Worm (Caenorhabditis elegans) whole organism, L2 larva: ENCODE results near the gene ram-2.

Experiments used
- C34F6.9 ChIP-seq: fragments of 150-350 bp; optimal IDR thresholded peaks from 2 replicates; lab custom pipeline; 2014; ENCODE audit warnings: missing biosample characterization, missing genetic modification characterization
- F13H6.1 ChIP-seq: sonication (generic microtip); optimal IDR thresholded peaks from 2 replicates; lab custom pipeline; 2016; ENCODE audit warnings: missing genetic modification characterization, missing compliant biosample characterization
- R02D3.7 ChIP-seq: fragments of 150-350 bp; optimal IDR thresholded peaks from 2 replicates; lab custom pipeline; 2014; ENCODE audit warnings: missing biosample characterization, missing genetic modification characterization
- Y55F3AM.14 ChIP-seq: fragments of 200-800 bp; sonication (Bioruptor generic); optimal IDR thresholded peaks from 2 replicates; lab custom pipeline; 2018; ENCODE audit warnings: mild to moderate bottlenecking, missing genetic modification characterization, missing compliant biosample characterization
- ZK546.5 ChIP-seq: sonication (generic microtip); optimal IDR thresholded peaks from 2 replicates; lab custom pipeline; 2017; ENCODE audit warnings: missing biosample characterization, missing genetic modification characterization
- alr-1 ChIP-seq: fragments of 150-350 bp; optimal IDR thresholded peaks from 2 replicates; lab custom pipeline; 2014; ENCODE audit warnings: missing biosample characterization, missing genetic modification characterization
- aly-2 ChIP-seq: fragments of 150-350 bp; optimal IDR thresholded peaks from 2 replicates; lab custom pipeline; 2014; ENCODE audit warnings: missing biosample characterization, missing genetic modification characterization
- ama-1 ChIP-seq: fragments of 150-350 bp; optimal IDR thresholded peaks from 2 replicates; lab custom pipeline; 2018; ENCODE audit warnings: inconsistent platforms
- blmp-1 ChIP-seq: sonication (generic microtip); optimal IDR thresholded peaks from 2 replicates; lab custom pipeline; 2017; ENCODE audit warnings: missing genetic modification characterization, mild to moderate bottlenecking, missing compliant biosample characterization, antibody characterized with exemption, moderate library complexity; ENCODE audit not compliant: insufficient read depth
- ceh-16 ChIP-seq: fragments of 150-350 bp; optimal IDR thresholded peaks from 2 replicates; lab custom pipeline; 2014; ENCODE audit warnings: missing biosample characterization, missing genetic modification characterization
- ceh-82 ChIP-seq: fragments of 150-350 bp; optimal IDR thresholded peaks from 2 replicates; lab custom pipeline; 2014; ENCODE audit warnings: missing biosample characterization, missing genetic modification characterization
- crh-2 ChIP-seq: sonication (generic microtip); optimal IDR thresholded peaks from 2 replicates; lab custom pipeline; 2017; ENCODE audit warnings: missing biosample characterization, missing genetic modification characterization
- dmd-4 ChIP-seq: sonication (generic microtip); optimal IDR thresholded peaks from 2 replicates; lab custom pipeline; 2017; ENCODE audit warnings: missing biosample characterization, missing genetic modification characterization
- egl-27 ChIP-seq: sonication (generic microtip); optimal IDR thresholded peaks from 3 replicates; lab custom pipeline; 2017; ENCODE audit warnings: missing biosample characterization, missing genetic modification reagents, missing genetic modification characterization
- elt-1 ChIP-seq: fragments of 150-350 bp; optimal IDR thresholded peaks from 2 replicates; lab custom pipeline; 2014; ENCODE audit warnings: missing biosample characterization, missing genetic modification characterization
- elt-3 ChIP-seq: sonication (generic microtip); optimal IDR thresholded peaks from 2 replicates; lab custom pipeline; 2017; ENCODE audit warnings: missing biosample characterization, missing genetic modification characterization
- fos-1 ChIP-seq: fragments of 150-350 bp; optimal IDR thresholded peaks from 2 replicates; lab custom pipeline; 2014; ENCODE audit warnings: missing biosample characterization, missing genetic modification characterization
- gmeb-1 ChIP-seq: fragments of 150-350 bp; optimal IDR thresholded peaks from 2 replicates; lab custom pipeline; 2014; ENCODE audit warnings: missing biosample characterization, missing genetic modification characterization
- lin-11 ChIP-seq: fragments of 150-350 bp; sonication (generic microtip); optimal IDR thresholded peaks from 2 replicates; lab custom pipeline; 2014; ENCODE audit warnings: missing biosample characterization, missing genetic modification characterization, inconsistent platforms, mixed read lengths
- lin-13 ChIP-seq: fragments of 150-350 bp; optimal IDR thresholded peaks from 2 replicates; lab custom pipeline; 2014; ENCODE audit warnings: missing biosample characterization, missing genetic modification reagents, missing genetic modification characterization
- lin-39 ChIP-seq: fragments of 150-350 bp; optimal IDR thresholded peaks from 2 replicates; lab custom pipeline; 2014; ENCODE audit warnings: missing biosample characterization, missing genetic modification reagents, missing genetic modification characterization
- lsy-2 ChIP-seq, 2 experiments: fragments of 150-350 bp in 1 of 2; sonication (generic microtip) in 1 of 2; optimal IDR thresholded peaks; 2 replicates each; lab custom pipeline; 2014 to 2017; ENCODE audit warnings: missing biosample characterization in 2 of 2, missing genetic modification characterization in 2 of 2
- mab-5 ChIP-seq: fragments of 150-350 bp; optimal IDR thresholded peaks from 2 replicates; lab custom pipeline; 2014; ENCODE audit warnings: missing biosample characterization, missing genetic modification characterization
- mbf-1 ChIP-seq: sonication (generic microtip); optimal IDR thresholded peaks from 2 replicates; lab custom pipeline; 2017; ENCODE audit warnings: missing biosample characterization, missing genetic modification characterization
- mdl-1 ChIP-seq, 2 experiments: fragments of 150-350 bp in 1 of 2; sonication (generic microtip) in 1 of 2; optimal IDR thresholded peaks; 2 replicates each; lab custom pipeline; 2017; ENCODE audit warnings: missing biosample characterization in 2 of 2, missing genetic modification characterization in 2 of 2
- nhr-10 ChIP-seq: sonication (generic microtip); optimal IDR thresholded peaks from 2 replicates; lab custom pipeline; 2017; ENCODE audit warnings: missing biosample characterization, missing genetic modification characterization
- nhr-11 ChIP-seq: fragments of 150-350 bp; optimal IDR thresholded peaks from 2 replicates; lab custom pipeline; 2014; ENCODE audit warnings: missing biosample characterization, missing genetic modification characterization
- nhr-12 ChIP-seq: fragments of 150-350 bp; optimal IDR thresholded peaks from 2 replicates; lab custom pipeline; 2014; ENCODE audit warnings: missing biosample characterization, missing genetic modification characterization
- nhr-129 ChIP-seq: fragments of 150-350 bp; optimal IDR thresholded peaks from 2 replicates; lab custom pipeline; 2014; ENCODE audit warnings: missing biosample characterization, missing genetic modification characterization
- nhr-21 ChIP-seq: fragments of 150-350 bp; optimal IDR thresholded peaks from 2 replicates; lab custom pipeline; 2014; ENCODE audit warnings: missing biosample characterization, missing genetic modification characterization
- nhr-23 ChIP-seq: fragments of 150-350 bp; optimal IDR thresholded peaks from 2 replicates; lab custom pipeline; 2014; ENCODE audit warnings: missing biosample characterization, missing genetic modification reagents, missing genetic modification characterization
- nhr-237 ChIP-seq: fragments of 150-350 bp; optimal IDR thresholded peaks from 2 replicates; lab custom pipeline; 2014; ENCODE audit warnings: missing biosample characterization, missing genetic modification characterization
- nhr-25 ChIP-seq: fragments of 150-350 bp; sonication (generic microtip); optimal IDR thresholded peaks from 3 replicates; lab custom pipeline; 2014; ENCODE audit warnings: missing biosample characterization, missing genetic modification characterization
- nhr-6 ChIP-seq: fragments of 150-350 bp; optimal IDR thresholded peaks from 2 replicates; lab custom pipeline; 2014; ENCODE audit warnings: missing biosample characterization, missing genetic modification characterization
- nhr-77 ChIP-seq: fragments of 150-350 bp; optimal IDR thresholded peaks from 2 replicates; lab custom pipeline; 2014; ENCODE audit warnings: missing biosample characterization, missing genetic modification characterization
- peb-1 ChIP-seq: fragments of 150-350 bp; optimal IDR thresholded peaks from 2 replicates; lab custom pipeline; 2014; ENCODE audit warnings: missing biosample characterization, missing genetic modification characterization
- sem-4 ChIP-seq: fragments of 150-350 bp; optimal IDR thresholded peaks from 2 replicates; lab custom pipeline; 2014; ENCODE audit warnings: missing biosample characterization, missing genetic modification reagents, missing genetic modification characterization
- skn-1 ChIP-seq: sonication (generic microtip); optimal IDR thresholded peaks from 2 replicates; lab custom pipeline; 2017; ENCODE audit warnings: missing biosample characterization, missing genetic modification characterization
- sma-3 ChIP-seq: sonication (generic microtip); optimal IDR thresholded peaks from 2 replicates; lab custom pipeline; 2016; ENCODE audit warnings: missing genetic modification reagents, missing genetic modification characterization, missing compliant biosample characterization
- sma-9 ChIP-seq, 2 experiments: fragments of 150-350 bp in 1 of 2; sonication (generic microtip) in 1 of 2; optimal IDR thresholded peaks; 2 replicates each; lab custom pipeline; 2014 to 2016; ENCODE audit warnings: missing genetic modification characterization in 2 of 2, mild to moderate bottlenecking in 1 of 2, missing biosample characterization in 1 of 2, missing compliant biosample characterization in 1 of 2, missing genetic modification reagents in 1 of 2, moderate library complexity in 1 of 2
- snpc-4 ChIP-seq: fragments of 150-350 bp; optimal IDR thresholded peaks from 2 replicates; lab custom pipeline; 2014; ENCODE audit warnings: missing biosample characterization, missing genetic modification characterization
- unc-39 ChIP-seq: fragments of 150-350 bp; optimal IDR thresholded peaks from 2 replicates; lab custom pipeline; 2014; ENCODE audit warnings: missing biosample characterization, missing genetic modification characterization
- unc-55 ChIP-seq: fragments of 150-350 bp; sonication (generic microtip); optimal IDR thresholded peaks from 3 replicates; lab custom pipeline; 2014; ENCODE audit warnings: missing biosample characterization, missing genetic modification reagents, missing genetic modification characterization
- unc-62 ChIP-seq: fragments of 150-350 bp; optimal IDR thresholded peaks from 2 replicates; lab custom pipeline; 2014; ENCODE audit warnings: missing biosample characterization, missing genetic modification reagents, missing genetic modification characterization
- zag-1 ChIP-seq: fragments of 150-350 bp; optimal IDR thresholded peaks from 2 replicates; lab custom pipeline; 2014; ENCODE audit warnings: missing biosample characterization, missing genetic modification characterization
- ztf-1 ChIP-seq: fragments of 200-800 bp; sonication (Bioruptor generic); conservative IDR thresholded peaks from 2 replicates; pipeline ENCODE4 v1.3.6; 2022; ENCODE audit warnings: missing genetic modification characterization, missing compliant biosample characterization
- ztf-11 ChIP-seq: sonication (generic microtip); optimal IDR thresholded peaks from 2 replicates; lab custom pipeline; 2017; ENCODE audit warnings: missing biosample characterization, missing genetic modification characterization
- ztf-4 ChIP-seq: fragments of 150-350 bp; optimal IDR thresholded peaks from 2 replicates; lab custom pipeline; 2014; ENCODE audit warnings: missing biosample characterization, missing genetic modification characterization

The ram-2 gene

ce11 chrII:11043546-11044192 is 27.0 kb upstream of the ram-2 start:
- TF ChIP-seq nhr-10 = no peak
- no peak for TF ChIP-seq nhr-77 (tag; lab: Kevin White, UChicago)
- TF ChIP-seq F13H6.1 (tag; lab: Kevin White, UChicago) = no peak
- TF ChIP-seq ztf-11 (tag; lab: Kevin White, UChicago) = no peak
- TF ChIP-seq unc-39 (tag; lab: Kevin White, UChicago) = no peak
- no peak for TF ChIP-seq nhr-11 (tag; lab: Kevin White, UChicago)
- no peak for TF ChIP-seq R02D3.7 (tag; lab: Kevin White, UChicago)
- no peak for TF ChIP-seq elt-1 (tag; lab: Kevin White, UChicago)
- no peak for TF ChIP-seq unc-62 (GFP tag; lab: Kevin White, UChicago)
- TF ChIP-seq nhr-129 (tag; lab: Kevin White, UChicago) = peak; percentile 48
- peak; percentile 34 for TF ChIP-seq sma-9 (GFP tag; optimal IDR thresholded peaks at IDR 0.05; lab: Kevin White, UChicago)
- TF ChIP-seq sma-9 (tag; optimal IDR thresholded peaks at IDR 0.05; lab: Kevin White, UChicago) = no peak
- TF ChIP-seq gmeb-1 (tag; lab: Kevin White, UChicago) = no peak
- no peak for TF ChIP-seq crh-2 (tag; lab: Kevin White, UChicago)
- peak; percentile 33 for TF ChIP-seq ceh-16 (tag; lab: Kevin White, UChicago)
- no peak for TF ChIP-seq snpc-4 (tag; lab: Kevin White, UChicago)
- no peak for TF ChIP-seq nhr-12 (tag; lab: Kevin White, UChicago)
- TF ChIP-seq nhr-237 (tag; lab: Kevin White, UChicago) = no peak
- TF ChIP-seq mdl-1 (tag; optimal IDR thresholded peaks at IDR 0.05; lab: Kevin White, UChicago) = no peak
- no peak for TF ChIP-seq ama-1 (lab: Kevin White, UChicago)
- TF ChIP-seq lin-13 (GFP tag; lab: Kevin White, UChicago) = no peak

- TF ChIP-seq ztf-4 (tag; lab: Kevin White, UChicago) (peak; percentile 53), nhr-10 (no peak), Y55F3AM.14 (GFP tag; lab: Kevin White, UChicago) (peak; percentile 2), ztf-11 (tag; lab: Kevin White, UChicago) (no peak), skn-1 (tag; lab: Kevin White, UChicago) (no peak), nhr-25 (peak; percentile 59), peb-1 (tag; lab: Kevin White, UChicago) (no peak), lin-11 (tag; lab: Kevin White, UChicago) (peak; percentile 77), gmeb-1 (tag; lab: Kevin White, UChicago) (peak; percentile 29), ceh-16 (tag; lab: Kevin White, UChicago) (peak; percentile 35), ceh-82 (tag; lab: Kevin White, UChicago) (no peak), sma-9 (GFP tag; optimal IDR thresholded peaks at IDR 0.05; lab: Kevin White, UChicago) (peak; percentile 25), sma-9 (tag; optimal IDR thresholded peaks at IDR 0.05; lab: Kevin White, UChicago) (no peak), aly-2 (tag; lab: Kevin White, UChicago) (no peak), mdl-1 (tag; optimal IDR thresholded peaks at IDR 0.05; lab: Kevin White, UChicago) (peak; percentile 42 to 47), nhr-6 (tag; lab: Kevin White, UChicago) (no peak), unc-55 (GFP tag; lab: Kevin White, UChicago) (peak; percentile 94), sem-4 (peak; percentile 38), unc-62 (GFP tag; lab: Kevin White, UChicago) (no peak), elt-3 (tag; lab: Kevin White, UChicago) (no peak), elt-1 (tag; lab: Kevin White, UChicago) (no peak), nhr-23 (no peak), mab-5 (tag; lab: Kevin White, UChicago) (peak; percentile 2), unc-39 (tag; lab: Kevin White, UChicago) (no peak), egl-27 (tag; lab: Kevin White, UChicago) (peak; percentile 67), nhr-21 (tag; lab: Kevin White, UChicago) (peak; percentile 23), alr-1 (tag; lab: Kevin White, UChicago) (no peak), R02D3.7 (tag; lab: Kevin White, UChicago) (no peak), ZK546.5 (tag; lab: Kevin White, UChicago) (no peak), nhr-129 (tag; lab: Kevin White, UChicago) (peak; percentile 90), ztf-1 (GFP tag; lab: Robert Waterston, UW) (no peak), zag-1 (peak; percentile 71), nhr-77 (tag; lab: Kevin White, UChicago) (no peak), blmp-1 (tag; lab: Kevin White, UChicago) (peak; percentile 44), C34F6.9 (tag; lab: Kevin White, UChicago) (peak; percentile 93), dmd-4 (no peak), ama-1 (lab: Kevin White, UChicago) (peak; percentile 66), snpc-4 (tag; lab: Kevin White, UChicago) (peak; percentile 45), crh-2 (tag; lab: Kevin White, UChicago) (peak; percentile 80), lin-39 (tag; lab: Kevin White, UChicago) (no peak), mbf-1 (tag; lab: Kevin White, UChicago) (no peak), sma-3 (GFP tag; lab: Kevin White, UChicago) (peak; percentile 31), fos-1 (tag; lab: Kevin White, UChicago) (peak; percentile 38), lsy-2 (tag; optimal IDR thresholded peaks at IDR 0.05; lab: Kevin White, UChicago) (peak in 1 of 2 experiments; percentile 71), F13H6.1 (tag; lab: Kevin White, UChicago) (peak; percentile 92), nhr-12 (tag; lab: Kevin White, UChicago) (no peak), nhr-11 (tag; lab: Kevin White, UChicago) (no peak)
These were observed 26.2 kb upstream of the ram-2 start for ce11 chrII:11042878-11043331.
